Fruit fly (Drosophila melanogaster): Measurements from ENCODE around the gene CG4956.
A peak's percentile ranks its signal among the peaks of the same experiment; 100 is the strongest.

Gene CG4956

DNA sequence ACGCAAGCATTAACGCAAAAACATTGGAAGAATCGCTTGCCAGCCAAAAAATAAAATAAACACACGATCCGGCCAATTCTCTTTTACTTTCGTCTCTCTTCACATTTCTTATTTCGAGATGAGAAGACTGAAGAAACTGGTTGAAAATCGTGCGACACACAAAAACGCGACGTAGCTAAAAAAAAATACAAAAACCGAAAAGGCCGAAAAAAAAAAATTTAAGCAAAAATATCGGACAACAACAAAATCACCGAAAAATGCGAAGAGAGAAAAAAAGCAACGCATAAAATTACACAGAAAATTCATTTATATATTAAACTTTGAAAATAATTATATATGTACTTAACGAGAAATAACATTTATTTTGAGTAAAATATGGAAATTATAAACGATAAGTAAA is 18.7 kb downstream of the CG4956 start:
- TF ChIP-seq tai (GFP tag; optimal IDR thresholded peaks at IDR 0.05) (no peak), Sp1 (GFP tag; optimal IDR thresholded peaks at IDR 0.05) (peak; percentile 56), Hnf4 (GFP tag; optimal IDR thresholded peaks at IDR 0.05) (no peak)

DNA sequence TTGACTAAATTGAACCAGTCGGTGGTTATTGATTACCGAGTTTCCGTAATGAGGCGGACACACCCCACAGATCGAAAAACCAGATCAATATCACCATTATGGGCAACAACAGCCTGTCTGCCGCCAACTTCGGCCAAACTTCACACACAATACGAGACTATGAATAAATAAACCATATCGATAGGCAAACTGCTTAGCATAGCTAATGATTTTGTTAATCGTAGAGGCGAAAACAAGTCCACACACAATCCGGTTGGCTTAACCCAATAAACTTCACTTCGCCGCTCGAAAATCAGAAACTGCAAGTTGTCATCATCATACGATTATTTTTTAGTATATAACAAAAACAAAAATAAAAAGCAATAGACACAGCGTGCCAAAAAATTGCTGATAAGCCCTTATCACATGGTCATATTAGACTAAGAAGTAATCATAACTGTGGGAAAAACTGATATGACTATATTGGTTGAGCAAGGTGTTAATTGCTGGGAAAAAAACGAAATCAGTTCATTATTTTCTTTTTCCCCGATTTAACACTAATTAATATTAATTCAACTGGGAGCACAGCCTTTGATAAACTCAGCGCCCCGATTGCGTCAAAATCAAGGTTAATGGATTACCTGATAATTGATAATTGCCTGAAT is 22.1 kb downstream of the CG4956 start:
- peak; percentile 2 for TF ChIP-seq brk (GFP tag; optimal IDR thresholded peaks at IDR 0.05)
- no peak for TF ChIP-seq Dif (GFP tag; optimal IDR thresholded peaks at IDR 0.05; ENCODE audit: partially characterized antibody)

DNA sequence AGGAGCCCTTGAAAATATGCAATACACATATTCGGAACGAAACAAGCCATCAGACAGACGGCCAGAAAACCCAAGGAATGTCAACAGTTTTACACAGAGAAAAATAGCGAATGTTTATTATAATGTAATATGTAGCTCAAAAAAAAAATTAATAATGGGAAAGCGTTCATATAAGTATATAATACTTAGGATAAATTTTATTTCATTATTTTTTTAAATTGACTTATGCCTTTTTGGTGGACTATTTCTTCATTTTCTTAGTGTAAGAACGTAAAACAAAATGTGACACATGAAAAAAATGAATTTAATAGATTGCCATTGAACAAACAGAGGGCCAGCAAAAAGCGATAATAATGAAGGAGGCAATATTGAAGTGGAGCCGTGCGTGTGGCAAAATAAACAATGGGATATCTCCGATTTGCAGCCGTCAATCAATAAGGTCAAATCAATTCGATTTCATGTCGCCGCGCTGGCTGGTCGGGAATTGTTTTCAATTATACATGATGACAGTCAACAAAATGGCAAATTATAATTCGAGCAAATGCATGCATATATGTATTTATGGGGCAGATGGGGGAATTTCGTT is 23.2 kb downstream of the CG4956 start:
- no peak for TF ChIP-seq jim (GFP tag; optimal IDR thresholded peaks at IDR 0.05)
- TF ChIP-seq HLH106 (tag; optimal IDR thresholded peaks at IDR 0.05) = peak; percentile 43

DNA sequence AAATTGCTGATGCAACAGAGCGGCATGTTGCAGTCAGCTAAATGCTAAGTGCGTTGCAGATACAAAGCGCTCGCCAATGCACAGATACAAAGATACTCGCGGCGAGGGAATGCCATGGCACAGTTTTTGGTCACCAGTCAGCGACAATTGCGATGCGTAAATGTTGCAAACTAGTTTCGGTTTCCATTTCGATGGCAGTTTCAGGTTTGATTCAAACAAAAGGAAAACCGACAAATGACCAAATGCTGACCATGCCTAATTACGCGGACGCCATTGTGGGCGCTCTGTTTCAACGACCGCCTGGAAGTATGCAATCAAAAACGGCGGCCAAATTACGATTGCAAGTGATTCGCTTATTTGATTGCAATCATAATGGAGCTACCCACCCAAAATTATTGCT is 24.3 kb downstream of the CG4956 start:
- TF ChIP-seq Dif (GFP tag; optimal IDR thresholded peaks at IDR 0.05; ENCODE audit: partially characterized antibody) (no peak), CrebA (GFP tag; optimal IDR thresholded peaks at IDR 0.05; ENCODE audit: borderline replicate concordance) (no peak), Sp1 (GFP tag; optimal IDR thresholded peaks at IDR 0.05) (no peak), N (GFP tag; optimal IDR thresholded peaks at IDR 0.05) (peak; percentile 14), Myc (optimal IDR thresholded peaks at IDR 0.05) (peak; percentile 31), CG32264 (GFP tag; optimal IDR thresholded peaks at IDR 0.05) (no peak), OdsH (GFP tag; optimal IDR thresholded peaks at IDR 0.05) (no peak), Hr83 (GFP tag; optimal IDR thresholded peaks at IDR 0.05; ENCODE audit: poor library complexity, severe bottlenecking) (no peak), dl (GFP tag; optimal IDR thresholded peaks at IDR 0.05; ENCODE audit: insufficient read depth in 1 of 2, partially characterized antibody in 2 of 2) (no peak), h (GFP tag; optimal IDR thresholded peaks at IDR 0.05) (no peak)

DNA sequence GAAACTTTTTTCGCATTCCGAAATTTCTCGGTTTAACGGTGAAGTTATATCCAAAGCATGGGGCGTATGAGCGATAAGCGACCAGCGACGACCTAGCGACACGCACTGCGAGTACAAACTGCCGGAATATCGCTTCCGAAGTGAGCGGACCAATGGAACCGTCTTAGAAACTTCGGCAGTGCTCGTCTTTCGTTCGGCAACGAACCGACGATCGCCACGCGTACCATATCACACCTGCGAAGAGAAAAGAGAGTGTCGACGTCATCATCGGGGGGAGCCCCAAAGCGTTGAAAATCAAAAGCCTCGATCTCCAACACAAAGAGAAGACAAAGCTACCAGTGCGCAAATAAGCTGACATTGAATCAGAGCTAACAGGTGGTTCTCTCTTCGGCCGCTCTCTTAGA is 37.8 kb downstream of the CG4956 start, which contains the start of gene LpR2:
Gene LpR2 (minus strand): TSS at position 118 of the 404 bp plus-strand sequence.
- TF ChIP-seq h (GFP tag; optimal IDR thresholded peaks at IDR 0.05) (peak; percentile 95), GATAd (GFP tag; optimal IDR thresholded peaks at IDR 0.05) (no peak), Jra (GFP tag; optimal IDR thresholded peaks at IDR 0.05) (peak; percentile 20), Sp1 (GFP tag; optimal IDR thresholded peaks at IDR 0.05) (no peak), Vsx2 (GFP tag; optimal IDR thresholded peaks at IDR 0.05; ENCODE audit: partially characterized antibody) (peak; percentile 5), dl (GFP tag; optimal IDR thresholded peaks at IDR 0.05; ENCODE audit: insufficient read depth in 1 of 2, partially characterized antibody in 2 of 2) (peak; percentile 27 to 83), CrebA (GFP tag; optimal IDR thresholded peaks at IDR 0.05; ENCODE audit: borderline replicate concordance) (peak; percentile 51), Dif (GFP tag; optimal IDR thresholded peaks at IDR 0.05; ENCODE audit: partially characterized antibody) (peak; percentile 73), ey (GFP tag; optimal IDR thresholded peaks at IDR 0.05) (no peak), Rel (GFP tag; optimal IDR thresholded peaks at IDR 0.05) (no peak), Rel (tag; optimal IDR thresholded peaks at IDR 0.05) (peak; percentile 99), rgr (GFP tag; optimal IDR thresholded peaks at IDR 0.05) (peak; percentile 12), psq (GFP tag; optimal IDR thresholded peaks at IDR 0.05) (peak; percentile 46), Hnf4 (GFP tag; optimal IDR thresholded peaks at IDR 0.05) (peak; percentile 12), CG32264 (GFP tag; optimal IDR thresholded peaks at IDR 0.05) (peak; percentile 9), brk (GFP tag; optimal IDR thresholded peaks at IDR 0.05) (no peak)

DNA sequence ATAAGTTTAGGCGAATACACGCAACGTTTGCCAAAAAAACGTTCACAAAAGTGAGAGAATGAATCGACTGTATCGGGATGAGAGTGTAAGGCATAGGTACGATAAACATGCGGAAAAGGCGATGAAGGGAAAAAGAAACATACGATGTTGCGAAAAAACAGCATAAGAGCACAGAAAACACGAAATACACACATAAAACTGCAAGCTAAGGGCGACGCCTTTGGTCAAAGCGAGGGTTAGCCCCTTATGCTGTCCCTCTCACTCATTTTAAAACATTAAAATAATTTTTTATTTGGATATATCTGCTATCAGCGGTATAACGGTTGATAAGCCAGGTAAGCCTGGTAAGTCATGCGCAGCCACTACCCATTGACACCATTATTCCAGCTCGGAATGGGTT is 38.4 kb downstream of the CG4956 start:
- TF ChIP-seq Hnf4 (GFP tag; optimal IDR thresholded peaks at IDR 0.05) = no peak
- TF ChIP-seq h (GFP tag; optimal IDR thresholded peaks at IDR 0.05) = no peak
- TF ChIP-seq psq (GFP tag; optimal IDR thresholded peaks at IDR 0.05) = peak; percentile 78
- TF ChIP-seq sv (GFP tag; optimal IDR thresholded peaks at IDR 0.05) = no peak

DNA sequence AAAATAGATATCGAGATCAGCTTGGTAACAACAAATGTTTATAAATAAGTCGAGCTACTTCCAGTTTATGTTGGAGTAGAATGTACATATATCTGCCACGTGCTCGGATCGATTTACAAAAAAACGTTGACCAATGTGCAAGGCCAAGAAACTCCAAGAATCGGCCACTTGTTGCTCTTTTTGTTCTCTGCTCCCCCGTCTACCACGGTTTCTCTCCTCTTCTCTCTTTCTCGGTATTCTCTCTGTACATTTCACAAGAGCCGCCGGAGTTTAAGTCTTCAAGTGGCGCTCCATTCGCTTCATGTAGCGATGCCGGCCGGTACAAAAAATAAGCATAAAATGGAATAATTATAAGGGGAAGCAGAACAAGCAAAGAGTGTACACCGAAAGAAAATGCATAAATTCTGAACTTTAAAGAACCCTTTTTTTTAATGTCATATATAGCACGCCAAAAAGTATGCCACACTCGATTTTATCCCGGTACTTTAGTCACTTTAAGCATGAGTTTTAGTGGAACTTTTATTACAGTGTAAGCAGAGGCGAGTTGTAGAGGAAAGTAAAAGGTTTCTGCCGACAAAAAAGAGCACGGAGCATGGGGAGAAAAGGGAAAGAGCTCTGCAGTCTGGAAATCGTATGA is 40.3 kb downstream of the CG4956 start:
- TF ChIP-seq brk (GFP tag; optimal IDR thresholded peaks at IDR 0.05) (peak; percentile 97), N (GFP tag; optimal IDR thresholded peaks at IDR 0.05) (no peak), jim (GFP tag; optimal IDR thresholded peaks at IDR 0.05) (no peak), Sp1 (GFP tag; optimal IDR thresholded peaks at IDR 0.05) (peak; percentile 99), Hr78 (GFP tag; optimal IDR thresholded peaks at IDR 0.05) (no peak), woc (GFP tag; optimal IDR thresholded peaks at IDR 0.05) (peak; percentile 98), ey (GFP tag; optimal IDR thresholded peaks at IDR 0.05) (peak; percentile 99), sage (GFP tag; optimal IDR thresholded peaks at IDR 0.05) (peak; percentile 98), HLH106 (tag; optimal IDR thresholded peaks at IDR 0.05) (peak; percentile 99), Dif (GFP tag; optimal IDR thresholded peaks at IDR 0.05; ENCODE audit: partially characterized antibody) (peak; percentile 71), OdsH (GFP tag; optimal IDR thresholded peaks at IDR 0.05) (peak; percentile 98), CG32264 (GFP tag; optimal IDR thresholded peaks at IDR 0.05) (peak; percentile 97), Myc (optimal IDR thresholded peaks at IDR 0.05) (no peak), rgr (GFP tag; optimal IDR thresholded peaks at IDR 0.05) (peak; percentile 99), sv (GFP tag; optimal IDR thresholded peaks at IDR 0.05) (peak; percentile 87), Jra (GFP tag; optimal IDR thresholded peaks at IDR 0.05) (peak; percentile 98), Hnf4 (GFP tag; optimal IDR thresholded peaks at IDR 0.05) (peak; percentile 98), Abd-B (GFP tag; optimal IDR thresholded peaks at IDR 0.05) (no peak), GATAd (GFP tag; optimal IDR thresholded peaks at IDR 0.05) (peak; percentile 88), pan (optimal IDR thresholded peaks at IDR 0.05) (no peak), Vsx2 (GFP tag; optimal IDR thresholded peaks at IDR 0.05; ENCODE audit: partially characterized antibody) (peak; percentile 55), br (GFP tag; optimal IDR thresholded peaks at IDR 0.05) (peak; percentile 99), CG9705 (GFP tag; optimal IDR thresholded peaks at IDR 0.05) (peak; percentile 97)
